Fruit fly (Drosophila melanogaster) whole organism, embryonic: ENCODE data around the gene Fer3HCH.

Source experiments
- ATbp ChIP-seq: fragments of 200-800 bp; sonication (Bioruptor generic); optimal IDR thresholded peaks from 2 replicates; lab custom pipeline; 2017; ENCODE audit warnings: missing biosample characterization, mild to moderate bottlenecking, missing genetic modification characterization, missing genetic modification reagents
- CG10654 ChIP-seq: fragments of 200-800 bp; sonication (Bioruptor generic); optimal IDR thresholded peaks from 2 replicates; lab custom pipeline; 2016; ENCODE audit warnings: missing biosample characterization, missing genetic modification characterization
- CG11456 ChIP-seq: fragments of 200-800 bp; sonication (Bioruptor generic); IDR thresholded peaks from 3 replicates; pipeline ENCODE4 v1.3.6; 2022; ENCODE audit warnings: missing biosample characterization, missing genetic modification characterization
- CG11504 ChIP-seq: fragments of 200-800 bp; sonication (Bioruptor generic); optimal IDR thresholded peaks from 3 replicates; lab custom pipeline; 2019; ENCODE audit warnings: missing biosample characterization, mild to moderate bottlenecking, missing genetic modification characterization, moderate library complexity
- CG11696 ChIP-seq: fragments of 200-800 bp; sonication (Bioruptor generic); IDR thresholded peaks from 2 replicates; pipeline ENCODE4 v1.3.6; 2022; ENCODE audit warnings: missing biosample characterization, missing genetic modification characterization
- CG12391 ChIP-seq: fragments of 200-800 bp; sonication (Bioruptor generic); optimal IDR thresholded peaks from 3 replicates; lab custom pipeline; 2018; ENCODE audit warnings: missing biosample characterization, mild to moderate bottlenecking, missing genetic modification characterization, moderate library complexity
- CG13624 ChIP-seq: fragments of 200-800 bp; sonication (Bioruptor generic); optimal IDR thresholded peaks from 2 replicates; lab custom pipeline; 2016; ENCODE audit warnings: missing biosample characterization, missing genetic modification characterization
- CG14667 ChIP-seq: fragments of 200-800 bp; sonication (Bioruptor generic); IDR thresholded peaks from 2 replicates; pipeline ENCODE4 v1.3.6; 2022; ENCODE audit warnings: missing biosample characterization, missing genetic modification characterization
- CG14860 ChIP-seq: fragments of 200-800 bp; sonication (Bioruptor generic); IDR thresholded peaks from 3 replicates; pipeline ENCODE4 v1.3.6; 2022; ENCODE audit warnings: missing biosample characterization, missing genetic modification characterization; ENCODE audit not compliant: partially characterized antibody
- CG17568 ChIP-seq: fragments of 200-800 bp; sonication (Bioruptor generic); optimal IDR thresholded peaks from 2 replicates; lab custom pipeline; 2018; ENCODE audit warnings: missing biosample characterization, mild to moderate bottlenecking, missing genetic modification characterization, moderate library complexity
- CG2116 ChIP-seq: fragments of 200-800 bp; sonication (Bioruptor generic); optimal IDR thresholded peaks from 3 replicates; lab custom pipeline; 2018; ENCODE audit warnings: missing biosample characterization, mild to moderate bottlenecking, missing genetic modification characterization
- CG31224 ChIP-seq: fragments of 200-800 bp; sonication (Bioruptor generic); IDR thresholded peaks from 2 replicates; pipeline ENCODE4 v1.3.6; 2022; ENCODE audit warnings: missing biosample characterization, missing genetic modification characterization
- CG31441 ChIP-seq: fragments of 200-800 bp; sonication (Bioruptor generic); IDR thresholded peaks from 2 replicates; pipeline ENCODE4 v1.3.6; 2022; ENCODE audit warnings: missing biosample characterization, missing genetic modification characterization
- CG34376 ChIP-seq: fragments of 200-800 bp; sonication (Bioruptor generic); optimal IDR thresholded peaks from 2 replicates; lab custom pipeline; 2018; ENCODE audit warnings: missing biosample characterization, mild to moderate bottlenecking, missing genetic modification characterization
- CG4328 ChIP-seq: fragments of 200-800 bp; sonication (Bioruptor generic); optimal IDR thresholded peaks from 3 replicates; lab custom pipeline; 2017; ENCODE audit warnings: missing biosample characterization, missing genetic modification reagents, missing genetic modification characterization
- CG4360 ChIP-seq: fragments of 200-800 bp; sonication (Bioruptor generic); IDR thresholded peaks from 2 replicates; pipeline ENCODE4 v1.3.6; 2022; ENCODE audit warnings: missing biosample characterization, missing genetic modification characterization
- CG4404 ChIP-seq: fragments of 200-800 bp; sonication (Bioruptor generic); IDR thresholded peaks from 2 replicates; pipeline ENCODE4 v1.3.6; 2022; ENCODE audit warnings: missing biosample characterization, missing genetic modification characterization
- CG9797 ChIP-seq: fragments of 200-800 bp; sonication (Bioruptor generic); optimal IDR thresholded peaks from 3 replicates; lab custom pipeline; 2018; ENCODE audit warnings: missing biosample characterization, mild to moderate bottlenecking, missing genetic modification characterization
- Hey ChIP-seq: fragments of 200-800 bp; sonication (Bioruptor generic); optimal IDR thresholded peaks from 3 replicates; lab custom pipeline; 2018; ENCODE audit warnings: missing biosample characterization, mild to moderate bottlenecking, missing genetic modification characterization
- HmgZ ChIP-seq: fragments of 200-800 bp; sonication (Bioruptor generic); optimal IDR thresholded peaks from 2 replicates; lab custom pipeline; 2018; ENCODE audit warnings: missing biosample characterization, mild to moderate bottlenecking, missing genetic modification characterization
- Hmx ChIP-seq: fragments of 200-800 bp; sonication (Bioruptor generic); optimal IDR thresholded peaks from 2 replicates; lab custom pipeline; 2016; ENCODE audit warnings: missing biosample characterization, missing genetic modification characterization
- Hr3 ChIP-seq: fragments of 200-800 bp; sonication (Bioruptor generic); optimal IDR thresholded peaks from 3 replicates; lab custom pipeline; 2016; ENCODE audit warnings: missing biosample characterization, missing genetic modification characterization
- Lhr ChIP-seq: fragments of 200-800 bp; sonication (Bioruptor generic); optimal IDR thresholded peaks from 3 replicates; lab custom pipeline; 2017; ENCODE audit warnings: mild to moderate bottlenecking, missing biosample characterization, missing genetic modification reagents, missing genetic modification characterization
- Mad ChIP-seq: fragments of 200-800 bp; sonication (Bioruptor generic); optimal IDR thresholded peaks from 2 replicates; lab custom pipeline; 2016; ENCODE audit warnings: missing biosample characterization, missing genetic modification characterization
- Myb ChIP-seq: fragments of 200-800 bp; sonication (Bioruptor generic); optimal IDR thresholded peaks from 2 replicates; lab custom pipeline; 2016; ENCODE audit warnings: missing biosample characterization, missing genetic modification characterization
- Ptx1 ChIP-seq: fragments of 200-800 bp; sonication (Bioruptor generic); IDR thresholded peaks from 2 replicates; pipeline ENCODE4 v1.3.6; 2022; ENCODE audit warnings: missing biosample characterization, missing genetic modification characterization
- Side ChIP-seq: fragments of 200-800 bp; sonication (Bioruptor generic); optimal IDR thresholded peaks from 2 replicates; lab custom pipeline; 2016; ENCODE audit warnings: missing biosample characterization, missing genetic modification characterization
- Sox100B ChIP-seq: fragments of 200-800 bp; sonication (Bioruptor generic); optimal IDR thresholded peaks from 3 replicates; lab custom pipeline; 2018; ENCODE audit warnings: missing biosample characterization, mild to moderate bottlenecking, missing genetic modification characterization
- ab ChIP-seq: fragments of 200-800 bp; sonication (Bioruptor generic); optimal IDR thresholded peaks from 2 replicates; lab custom pipeline; 2016; ENCODE audit warnings: missing biosample characterization, missing genetic modification characterization
- ato ChIP-seq: fragments of 200-800 bp; sonication (Bioruptor generic); IDR thresholded peaks from 2 replicates; pipeline ENCODE4 v1.3.6; 2022; ENCODE audit warnings: missing biosample characterization, missing genetic modification characterization; ENCODE audit not compliant: partially characterized antibody
- bab2 ChIP-seq: fragments of 200-800 bp; sonication (Bioruptor generic); optimal IDR thresholded peaks from 2 replicates; lab custom pipeline; 2016; ENCODE audit warnings: missing biosample characterization, missing genetic modification characterization
- br ChIP-seq: fragments of >200 bp; optimal IDR thresholded peaks from 2 replicates; lab custom pipeline; 2017
- crp ChIP-seq, 2 experiments: fragments of 200-800 bp; sonication (Bioruptor generic); optimal IDR thresholded peaks; 2 replicates in 1 of 2; 3 replicates in 1 of 2; lab custom pipeline; 2017; ENCODE audit warnings: missing biosample characterization in 2 of 2, missing genetic modification characterization in 2 of 2, mild to moderate bottlenecking in 1 of 2, moderate library complexity in 1 of 2
- exex ChIP-seq: fragments of 200-800 bp; sonication (Bioruptor generic); optimal IDR thresholded peaks from 4 replicates; lab custom pipeline; 2018; ENCODE audit warnings: missing biosample characterization, mild to moderate bottlenecking, missing genetic modification characterization, moderate library complexity
- gcm ChIP-seq: fragments of 200-800 bp; sonication (Bioruptor generic); optimal IDR thresholded peaks from 2 replicates; lab custom pipeline; 2019; ENCODE audit warnings: missing biosample characterization, mild to moderate bottlenecking, missing genetic modification characterization, moderate library complexity
- hbn ChIP-seq: fragments of 200-800 bp; sonication (Bioruptor generic); IDR thresholded peaks from 2 replicates; pipeline ENCODE4 v1.3.6; 2022; ENCODE audit warnings: missing biosample characterization, missing genetic modification characterization; ENCODE audit not compliant: partially characterized antibody
- her ChIP-seq: fragments of 200-800 bp; sonication (Bioruptor generic); optimal IDR thresholded peaks from 2 replicates; lab custom pipeline; 2016; ENCODE audit warnings: missing biosample characterization, missing genetic modification characterization
- knrl ChIP-seq: fragments of 200-800 bp; sonication (Bioruptor generic); IDR thresholded peaks from 3 replicates; pipeline ENCODE4 v1.3.6; 2022; ENCODE audit warnings: missing biosample characterization, missing genetic modification characterization; ENCODE audit not compliant: partially characterized antibody
- lbe ChIP-seq: fragments of 200-800 bp; sonication (Bioruptor generic); optimal IDR thresholded peaks from 2 replicates; lab custom pipeline; 2016; ENCODE audit warnings: missing biosample characterization, mild to moderate bottlenecking, missing genetic modification characterization
- lola ChIP-seq, 3 experiments: fragments of >200 bp in 2 of 3; fragments of 200-800 bp in 1 of 3; sonication (Bioruptor generic) in 1 of 3; optimal IDR thresholded peaks; 2 replicates each; lab custom pipeline; 2017 to 2019; ENCODE audit warnings: missing biosample characterization in 3 of 3, missing genetic modification characterization in 3 of 3, mild to moderate bottlenecking in 1 of 3, moderate library complexity in 1 of 3
- mam ChIP-seq: fragments of 200-800 bp; sonication (Bioruptor generic); optimal IDR thresholded peaks from 3 replicates; lab custom pipeline; 2016; ENCODE audit warnings: missing biosample characterization, missing genetic modification characterization
- nau ChIP-seq: fragments of 200-800 bp; sonication (Bioruptor generic); optimal IDR thresholded peaks from 3 replicates; lab custom pipeline; 2017; ENCODE audit warnings: missing biosample characterization, mild to moderate bottlenecking, missing genetic modification characterization, missing genetic modification reagents
- nom ChIP-seq: fragments of 200-800 bp; sonication (Bioruptor generic); optimal IDR thresholded peaks from 2 replicates; lab custom pipeline; 2017; ENCODE audit warnings: missing biosample characterization, missing genetic modification characterization, mild to moderate bottlenecking, moderate library complexity, missing genetic modification reagents
- peb ChIP-seq: fragments of 200-800 bp; sonication (Bioruptor generic); IDR thresholded peaks from 2 replicates; pipeline ENCODE4 v1.3.6; 2022; ENCODE audit warnings: missing biosample characterization, missing genetic modification characterization
- sens ChIP-seq: fragments of 200-800 bp; sonication (Bioruptor generic); peaks from one replicate; lab custom pipeline; 2016; ENCODE audit warnings: missing biosample characterization, missing genetic modification characterization
- sima ChIP-seq: fragments of 200-800 bp; sonication (Bioruptor generic); optimal IDR thresholded peaks from 2 replicates; lab custom pipeline; 2016; ENCODE audit warnings: missing biosample characterization, missing genetic modification characterization
- tgo ChIP-seq: fragments of 200-800 bp; sonication (Bioruptor generic); IDR thresholded peaks from 3 replicates; pipeline ENCODE4 v1.3.6; 2022; ENCODE audit warnings: missing biosample characterization, missing genetic modification characterization
- tx ChIP-seq: fragments of 200-800 bp; sonication (Bioruptor generic); optimal IDR thresholded peaks from 2 replicates; lab custom pipeline; 2016; ENCODE audit warnings: missing biosample characterization, missing genetic modification characterization
- wek ChIP-seq: fragments of 200-800 bp; sonication (Bioruptor generic); optimal IDR thresholded peaks from 3 replicates; lab custom pipeline; 2018; ENCODE audit warnings: missing biosample characterization, mild to moderate bottlenecking, missing genetic modification characterization, moderate library complexity

Fer3HCH gene

DNA sequence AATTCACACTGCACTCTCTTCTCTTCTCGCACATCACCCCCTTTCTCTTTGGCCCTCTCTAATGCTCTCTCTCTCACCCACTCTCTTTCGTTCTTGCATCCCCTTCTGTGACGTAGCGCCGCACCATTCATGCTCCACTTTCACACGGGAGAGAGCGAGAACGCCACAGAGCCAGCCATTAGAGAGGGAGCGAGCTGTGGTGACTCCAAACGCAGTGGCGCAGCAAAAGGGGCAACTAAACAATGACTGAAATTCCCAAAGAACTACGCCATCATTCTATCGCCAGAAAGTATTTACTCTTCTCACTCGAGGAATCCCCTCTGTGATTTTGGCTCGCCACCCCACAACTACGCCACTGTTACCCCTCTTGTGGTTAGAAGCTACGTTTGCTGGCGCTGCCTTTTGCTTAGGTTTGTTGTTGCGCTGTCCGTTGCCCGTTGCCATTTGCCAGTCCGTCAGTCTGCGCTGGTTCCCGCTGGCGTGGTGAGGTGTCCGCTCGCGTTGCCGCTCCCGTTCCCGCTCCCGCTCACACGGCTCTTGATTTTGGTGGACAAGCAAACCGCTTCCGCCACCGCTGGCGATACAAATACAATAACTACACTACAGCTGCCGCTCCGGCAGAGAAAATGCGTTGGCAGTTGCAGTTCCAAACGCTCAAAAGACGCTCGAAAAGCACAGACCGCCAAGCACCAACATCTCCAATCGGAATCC lies 23.2 kb upstream of the Fer3HCH start (continued):
- peak; percentile 99 for TF ChIP-seq bab2 (GFP tag; lab: Kevin White, UChicago)
- peak; percentile 98 for TF ChIP-seq nau (GFP tag; lab: Kevin White, UChicago)
- TF ChIP-seq CG17568 (GFP tag; lab: Kevin White, UChicago): peak; percentile 96
- peak; percentile 99 for TF ChIP-seq CG14667 (GFP tag; lab: Robert Waterston, UW)
- TF ChIP-seq ato (GFP tag; lab: Robert Waterston, UW): no peak
- TF ChIP-seq knrl (GFP tag; lab: Robert Waterston, UW): peak; percentile 48; the same call in 1 of the 3 replicates
- TF ChIP-seq br (lab: Kevin White, UChicago): no peak
- peak; percentile 99 for TF ChIP-seq Side
- TF ChIP-seq gcm (GFP tag; lab: Kevin White, UChicago): peak; percentile 97
- TF ChIP-seq Lhr (GFP tag; lab: Kevin White, UChicago): peak; percentile 95
- peak; percentile 97 for TF ChIP-seq CG31224 (GFP tag; lab: Robert Waterston, UW)
- peak; percentile 85 for TF ChIP-seq CG2116 (GFP tag; lab: Kevin White, UChicago)
- TF ChIP-seq CG4328 (GFP tag; lab: Kevin White, UChicago): peak; percentile 96
- peak; percentile 95 for TF ChIP-seq CG11696 (GFP tag; lab: Robert Waterston, UW)
- TF ChIP-seq wek (GFP tag; lab: Kevin White, UChicago): peak; percentile 96
- peak; percentile 70 for TF ChIP-seq CG9797 (GFP tag; lab: Kevin White, UChicago)
- TF ChIP-seq ab: peak; percentile 99
- TF ChIP-seq CG4404 (GFP tag; lab: Robert Waterston, UW): peak; percentile 99
- TF ChIP-seq mam (GFP tag; lab: Kevin White, UChicago): peak; percentile 99
- TF ChIP-seq sens (GFP tag; lab: Kevin White, UChicago): peak; percentile 100
- TF ChIP-seq CG34376: peak; percentile 99
- peak; percentile 99 for TF ChIP-seq tx
- TF ChIP-seq lola (GFP tag; optimal IDR thresholded peaks at IDR 0.05; lab: Kevin White, UChicago): peak in 1 of 3 experiments; percentile 93
- TF ChIP-seq CG14860: 0 out of 3 replicates have a peak, but pooled peaks have one; percentile 42
- TF ChIP-seq lbe: peak; percentile 98
- peak; percentile 99 for TF ChIP-seq HmgZ (tag; lab: Kevin White, UChicago)
- peak; percentile 98 for TF ChIP-seq her (GFP tag; lab: Kevin White, UChicago)
- TF ChIP-seq Hr3 (GFP tag; lab: Kevin White, UChicago): peak; percentile 98
- TF ChIP-seq Hmx (GFP tag; lab: Kevin White, UChicago): peak; percentile 96
- TF ChIP-seq CG31441 (GFP tag; lab: Robert Waterston, UW): peak; percentile 97
- TF ChIP-seq Myb: peak; percentile 95
- TF ChIP-seq nom (GFP tag; lab: Kevin White, UChicago): peak; percentile 73
- TF ChIP-seq CG4360 (GFP tag; lab: Robert Waterston, UW): peak; percentile 92
- TF ChIP-seq peb (GFP tag; lab: Robert Waterston, UW): peak; percentile 97
- peak; percentile 99 for TF ChIP-seq ATbp (GFP tag; lab: Kevin White, UChicago)
- peak; percentile 99 for TF ChIP-seq Mad (GFP tag; lab: Kevin White, UChicago)
- TF ChIP-seq CG13624: peak; percentile 99
- peak in 1 of 2 experiments; percentile 74 for TF ChIP-seq crp (GFP tag; optimal IDR thresholded peaks at IDR 0.05; lab: Kevin White, UChicago)
- peak; percentile 99 for TF ChIP-seq Ptx1 (GFP tag; lab: Robert Waterston, UW)
- TF ChIP-seq hbn (GFP tag; lab: Robert Waterston, UW): no peak; the same call in 1 of the 2 replicates
- peak; percentile 100 for TF ChIP-seq CG11456 (GFP tag; lab: Robert Waterston, UW)
- peak; percentile 93 for TF ChIP-seq exex (tag; lab: Kevin White, UChicago)
- TF ChIP-seq CG10654: peak; percentile 99
- TF ChIP-seq CG12391: peak; percentile 99
- peak; percentile 97 for TF ChIP-seq sima (GFP tag; lab: Kevin White, UChicago)
- TF ChIP-seq Sox100B (GFP tag; lab: Kevin White, UChicago): peak; percentile 94
- TF ChIP-seq CG11504 (tag; lab: Kevin White, UChicago): peak; percentile 97
- peak; percentile 99 for TF ChIP-seq tgo (GFP tag; lab: Robert Waterston, UW)
- TF ChIP-seq Hey: peak; percentile 98
